Worm (Caenorhabditis elegans) whole organism, late embryonic: ENCODE results near the gene col-125.
"Not testable (repeated sequence)": the region's sequence is repeated elsewhere in the genome, so short reads cannot be mapped to it uniquely, and the experiment has no call there.

ENCODE experiments used
- C08G9.2 ChIP-seq: sonication (generic microtip); optimal IDR thresholded peaks from 2 replicates; lab custom pipeline; 2016; ENCODE audit warnings: mild to moderate bottlenecking, missing genetic modification characterization, moderate library complexity, missing compliant biosample characterization
- K09A11.1 ChIP-seq: sonication (generic microtip); optimal IDR thresholded peaks from 2 replicates; lab custom pipeline; 2017; ENCODE audit warnings: antibody characterized with exemption, mild to moderate bottlenecking, missing genetic modification characterization, missing compliant biosample characterization; ENCODE audit not compliant: insufficient read depth
- T23F11.4 ChIP-seq: fragments of 200-800 bp; sonication (Bioruptor generic); optimal IDR thresholded peaks from 2 replicates; lab custom pipeline; 2018; ENCODE audit warnings: mild to moderate bottlenecking, missing genetic modification characterization, missing compliant biosample characterization
- ceh-30 ChIP-seq: fragments of 150-350 bp; optimal IDR thresholded peaks from 2 replicates; lab custom pipeline; 2014; ENCODE audit warnings: missing biosample characterization, missing genetic modification characterization
- ceh-45 ChIP-seq: fragments of 200-800 bp; sonication (Bioruptor generic); IDR thresholded peaks from 2 replicates; pipeline ENCODE4 v1.3.6; 2022; ENCODE audit warnings: missing genetic modification reagents, missing genetic modification characterization, missing compliant biosample characterization
- ceh-9 ChIP-seq: sonication (generic microtip); optimal IDR thresholded peaks from 2 replicates; lab custom pipeline; 2016; ENCODE audit warnings: mild to moderate bottlenecking, missing genetic modification characterization, inconsistent platforms, missing compliant biosample characterization
- dmd-4 ChIP-seq: sonication (generic microtip); optimal IDR thresholded peaks from 2 replicates; lab custom pipeline; 2016; ENCODE audit warnings: borderline replicate concordance, missing genetic modification characterization, missing compliant biosample characterization
- elt-2 ChIP-seq: sonication (generic microtip); optimal IDR thresholded peaks from 2 replicates; lab custom pipeline; 2016; ENCODE audit warnings: missing genetic modification reagents, missing genetic modification characterization, missing compliant biosample characterization
- ets-4 ChIP-seq: sonication (generic microtip); optimal IDR thresholded peaks from 2 replicates; lab custom pipeline; 2016; ENCODE audit warnings: missing genetic modification characterization, missing compliant biosample characterization
- eyg-1 ChIP-seq: sonication (generic microtip); optimal IDR thresholded peaks from 2 replicates; lab custom pipeline; 2016; ENCODE audit warnings: missing genotype, missing genetic modification characterization, missing compliant biosample characterization
- fkh-10 ChIP-seq: fragments of 150-350 bp; optimal IDR thresholded peaks from 2 replicates; lab custom pipeline; 2014; ENCODE audit warnings: missing biosample characterization, missing genetic modification reagents, missing genetic modification characterization
- hlh-30 ChIP-seq: sonication (generic microtip); optimal IDR thresholded peaks from 2 replicates; lab custom pipeline; 2017; ENCODE audit warnings: antibody characterized with exemption, missing genetic modification characterization, missing compliant biosample characterization; ENCODE audit not compliant: insufficient read depth
- hlh-6 ChIP-seq: sonication (generic microtip); optimal IDR thresholded peaks from 2 replicates; lab custom pipeline; 2016; ENCODE audit warnings: missing genotype, missing genetic modification characterization, missing compliant biosample characterization
- mec-3 ChIP-seq: sonication (generic microtip); optimal IDR thresholded peaks from 2 replicates; lab custom pipeline; 2016; ENCODE audit warnings: borderline replicate concordance, missing genetic modification characterization, missing compliant biosample characterization
- nhr-11 ChIP-seq: fragments of 150-350 bp; optimal IDR thresholded peaks from 2 replicates; lab custom pipeline; 2014; ENCODE audit warnings: missing biosample characterization, missing genetic modification characterization
- pax-1 ChIP-seq: fragments of 150-350 bp; optimal IDR thresholded peaks from 2 replicates; lab custom pipeline; 2014; ENCODE audit warnings: missing biosample characterization, missing genetic modification characterization
- pha-4 ChIP-seq: fragments of 150-350 bp; optimal IDR thresholded peaks from 2 replicates; lab custom pipeline; 2018; ENCODE audit warnings: missing biosample characterization, missing genetic modification reagents, missing genetic modification characterization
- pros-1 ChIP-seq: fragments of 150-350 bp; optimal IDR thresholded peaks from 2 replicates; lab custom pipeline; 2014; ENCODE audit warnings: missing biosample characterization, missing genetic modification reagents, missing genetic modification characterization
- ref-2 ChIP-seq: sonication (generic microtip); optimal IDR thresholded peaks from 2 replicates; lab custom pipeline; 2016; ENCODE audit warnings: missing genetic modification characterization, missing compliant biosample characterization
- rnt-1 ChIP-seq: sonication (generic microtip); optimal IDR thresholded peaks from 2 replicates; lab custom pipeline; 2016; ENCODE audit warnings: missing genetic modification characterization, missing compliant biosample characterization
- sdc-2 ChIP-seq: sonication (generic microtip); optimal IDR thresholded peaks from 2 replicates; lab custom pipeline; 2016; ENCODE audit warnings: missing genotype, missing genetic modification characterization, missing compliant biosample characterization
- sox-2 ChIP-seq: fragments of 200-800 bp; sonication (Bioruptor generic); IDR thresholded peaks from 2 replicates; pipeline ENCODE4 v1.3.6; 2022; ENCODE audit warnings: missing genetic modification reagents, missing genetic modification characterization, missing compliant biosample characterization
- sox-4 ChIP-seq: sonication (generic microtip); optimal IDR thresholded peaks from 2 replicates; lab custom pipeline; 2017; ENCODE audit warnings: mild to moderate bottlenecking, missing genetic modification characterization, inconsistent platforms, missing compliant biosample characterization
- syd-9 ChIP-seq: sonication (generic microtip); optimal IDR thresholded peaks from 2 replicates; lab custom pipeline; 2016; ENCODE audit warnings: mild to moderate bottlenecking, missing genetic modification characterization, moderate library complexity, missing compliant biosample characterization
- tbx-7 ChIP-seq: sonication (generic microtip); optimal IDR thresholded peaks from 2 replicates; lab custom pipeline; 2016; ENCODE audit warnings: missing genotype, missing genetic modification characterization, missing compliant biosample characterization
- ttx-3 ChIP-seq: sonication (generic microtip); optimal IDR thresholded peaks from 2 replicates; lab custom pipeline; 2016; ENCODE audit warnings: missing genetic modification reagents, missing genetic modification characterization, missing compliant biosample characterization
- unc-42 ChIP-seq: sonication (generic microtip); optimal IDR thresholded peaks from 2 replicates; lab custom pipeline; 2016; ENCODE audit warnings: missing genotype, missing genetic modification characterization, missing compliant biosample characterization
- zip-5 ChIP-seq: sonication (generic microtip); optimal IDR thresholded peaks from 2 replicates; lab custom pipeline; 2016; ENCODE audit warnings: missing genetic modification characterization, missing compliant biosample characterization
- ztf-16 ChIP-seq: sonication (generic microtip); optimal IDR thresholded peaks from 2 replicates; lab custom pipeline; 2017; ENCODE audit warnings: missing genetic modification characterization, missing compliant biosample characterization

The col-125 gene

ce11 chrIV:11231376-11231775 is 6.1 kb downstream of the col-125 start:
- TF ChIP-seq ttx-3 (tag; lab: Kevin White, UChicago) (no peak), hlh-6 (tag; lab: Kevin White, UChicago) (no peak), pax-1 (tag; lab: Kevin White, UChicago) (no peak), sdc-2 (tag; lab: Kevin White, UChicago) (no peak), sox-2 (GFP tag; lab: Robert Waterston, UW) (no peak), hlh-30 (tag; lab: Kevin White, UChicago) (no peak), ets-4 (tag; lab: Kevin White, UChicago) (no peak)

ce11 chrIV:11235755-11236154 is 10.4 kb downstream of the col-125 start:
- no peak for TF ChIP-seq eyg-1 (tag; lab: Kevin White, UChicago)
- peak; percentile 44 for TF ChIP-seq unc-42 (tag; lab: Kevin White, UChicago)
- no peak for TF ChIP-seq dmd-4
- no peak for TF ChIP-seq ceh-30 (tag; lab: Kevin White, UChicago)
- TF ChIP-seq, all 69 proteins: peak for 1

ce11 chrIV:11241368-11241767 is 16.1 kb downstream of the col-125 start, which contains the start of gene C05C12.6:
C05C12.6 (minus strand) TSS chrIV:11241468.
- TF ChIP-seq ztf-16 = no peak
- no peak for TF ChIP-seq ceh-45 (GFP tag; lab: Robert Waterston, UW)
- TF ChIP-seq, all 69 proteins: peak for 0

DNA sequence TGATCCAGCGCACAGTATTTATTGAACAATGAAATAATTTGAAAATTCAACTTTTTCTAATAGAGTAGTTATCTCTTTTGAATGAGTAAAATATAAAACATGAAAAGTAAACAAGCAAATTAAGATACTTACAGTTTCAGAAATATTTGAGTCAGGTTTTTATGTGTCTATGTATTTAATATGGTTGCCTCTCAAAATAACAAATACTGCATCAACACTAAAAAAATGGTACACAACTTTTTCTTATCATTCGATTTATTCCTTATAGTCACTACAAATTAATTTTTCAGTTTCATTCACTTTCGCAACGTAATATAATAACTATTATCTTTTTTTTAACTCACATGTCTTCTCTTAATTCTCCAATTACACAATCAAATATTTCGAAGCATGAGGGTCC is 22.1 kb downstream of the col-125 start:
- TF ChIP-seq sox-2 (GFP tag; lab: Robert Waterston, UW) = no peak
- TF ChIP-seq K09A11.1 (tag; lab: Kevin White, UChicago) = no peak
- no peak for TF ChIP-seq ref-2
- TF ChIP-seq pha-4 = no peak
- no peak for TF ChIP-seq sox-4 (tag; lab: Kevin White, UChicago)
- no peak for TF ChIP-seq mec-3
- no peak for TF ChIP-seq unc-42 (tag; lab: Kevin White, UChicago)
- TF ChIP-seq, all 69 proteins: peak for 0

DNA sequence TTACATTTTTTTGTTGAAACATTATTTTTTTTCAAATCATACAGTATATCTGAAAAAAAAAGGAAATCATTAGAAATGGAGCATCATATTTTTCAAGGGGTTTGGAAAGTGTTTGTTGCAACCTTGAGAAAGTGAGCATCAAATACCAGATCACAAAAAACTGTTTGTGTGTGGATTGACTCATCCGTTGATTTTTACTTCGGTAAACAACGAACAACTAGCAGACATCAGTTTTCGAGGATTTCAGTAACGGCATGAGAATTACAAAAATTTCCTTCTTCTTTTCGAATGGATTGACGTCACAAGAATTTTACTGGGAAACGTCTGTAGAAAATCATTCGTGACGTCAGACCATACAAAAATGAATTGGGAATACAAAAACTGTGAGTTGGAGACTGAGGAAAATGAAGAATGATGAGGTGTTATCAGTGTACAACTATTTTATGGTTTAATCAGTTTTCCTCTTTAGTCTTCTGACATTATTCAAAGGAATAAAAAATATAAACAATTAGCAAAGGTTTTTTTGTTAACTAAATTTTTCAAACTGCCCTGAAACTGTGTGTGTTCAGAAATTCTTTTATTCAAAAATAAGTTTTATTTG is 22.8 kb downstream of the col-125 start, which contains the start of gene C05C12.4:
TSS of gene C05C12.4 (minus strand) at position 51 of the 601 bp plus-strand sequence.
- TF ChIP-seq syd-9 (tag; lab: Kevin White, UChicago) (no peak), pros-1 (tag; lab: Kevin White, UChicago) (no peak)

ce11 chrIV:11253689-11254088 is 28.4 kb downstream of the col-125 start, which contains the start of gene C05C12.1:
C05C12.1 (plus strand) TSS chrIV:11253989.
- not testable (repeated sequence) for TF ChIP-seq dmd-4, C08G9.2, ztf-16

DNA sequence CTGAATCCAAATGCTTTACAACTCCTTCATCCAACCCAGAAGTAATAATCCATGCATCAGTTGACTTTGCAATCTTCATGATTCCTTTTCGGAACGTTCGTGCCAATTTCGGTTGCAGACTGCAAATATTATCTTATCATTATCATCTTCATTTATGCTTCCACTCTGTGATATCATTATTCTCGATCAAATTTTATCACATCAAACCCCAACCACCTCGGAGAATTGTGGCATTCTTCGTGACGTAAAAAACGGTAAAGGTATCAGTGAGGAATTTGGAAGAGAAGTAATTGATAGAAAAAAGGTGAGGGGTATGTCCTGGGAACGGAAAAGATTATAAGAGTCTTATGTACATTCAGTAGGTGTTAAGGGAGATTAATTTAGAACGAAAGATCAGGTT is 32.2 kb downstream of the col-125 start:
- no peak for TF ChIP-seq mec-3
- TF ChIP-seq T23F11.4 (GFP tag; lab: Kevin White, UChicago) = no peak
- peak; percentile 18 for TF ChIP-seq elt-2
- TF ChIP-seq tbx-7 (tag; lab: Kevin White, UChicago) = no peak
- TF ChIP-seq zip-5 (tag; lab: Kevin White, UChicago) = no peak
- TF ChIP-seq rnt-1 (tag; lab: Kevin White, UChicago) = no peak

- no peak for TF ChIP-seq fkh-10 (GFP tag; lab: Kevin White, UChicago)
- no peak for TF ChIP-seq nhr-11 (tag; lab: Kevin White, UChicago)
- TF ChIP-seq sdc-2 (tag; lab: Kevin White, UChicago) = no peak
- no peak for TF ChIP-seq pha-4
- TF ChIP-seq ttx-3 (tag; lab: Kevin White, UChicago) = no peak
- TF ChIP-seq ceh-9 (tag; lab: Kevin White, UChicago) = no peak
Measured at ce11 chrIV:11259485-11259972, 34.2 kb downstream of the col-125 start, which contains the start of gene gtl-1. gtl-1 (minus strand) TSS chrIV:11259535.
